Worm (Caenorhabditis elegans) whole organism, early embryonic: ENCODE results near the gene paml-1.

ENCODE experiments used
- F13C5.2 ChIP-seq: sonication (generic microtip); optimal IDR thresholded peaks from 2 replicates; lab custom pipeline; 2017; ENCODE audit warnings: mild to moderate bottlenecking, missing genetic modification characterization, inconsistent platforms, missing compliant biosample characterization
- ama-1 ChIP-seq: fragments of 150-350 bp; optimal IDR thresholded peaks from 2 replicates; lab custom pipeline; 2014
- ceh-13 ChIP-seq: fragments of 200-800 bp; sonication (Bioruptor generic); optimal IDR thresholded peaks from 2 replicates; lab custom pipeline; 2018; ENCODE audit warnings: mild to moderate bottlenecking, missing genetic modification characterization, missing compliant biosample characterization
- flt-1 ChIP-seq: fragments of 200-800 bp; sonication (Bioruptor generic); IDR thresholded peaks from 2 replicates; pipeline ENCODE4 v1.3.6; 2022; ENCODE audit warnings: missing genetic modification characterization, missing compliant biosample characterization
- hmbx-1 ChIP-seq: sonication (generic microtip); optimal IDR thresholded peaks from 2 replicates; lab custom pipeline; 2016; ENCODE audit warnings: mild to moderate bottlenecking, missing genetic modification characterization, missing compliant biosample characterization
- hmg-4 ChIP-seq: fragments of 200-800 bp; sonication (Bioruptor generic); optimal IDR thresholded peaks from 2 replicates; lab custom pipeline; 2018; ENCODE audit warnings: mild to moderate bottlenecking, missing genetic modification characterization, missing compliant biosample characterization
- hnd-1 ChIP-seq: sonication (generic microtip); optimal IDR thresholded peaks from 2 replicates; lab custom pipeline; 2016; ENCODE audit warnings: missing genetic modification characterization, missing compliant biosample characterization
- pes-1 ChIP-seq: fragments of 200-800 bp; sonication (Bioruptor generic); IDR thresholded peaks from 2 replicates; pipeline ENCODE4 v1.3.6; 2022; ENCODE audit warnings: missing genetic modification reagents, missing genetic modification characterization, missing compliant biosample characterization
- tra-4 ChIP-seq: sonication (generic microtip); optimal IDR thresholded peaks from 2 replicates; lab custom pipeline; 2017; ENCODE audit warnings: missing genetic modification characterization, missing compliant biosample characterization

- TF ChIP-seq F13C5.2 (tag; lab: Kevin White, UChicago) (no peak), flt-1 (GFP tag; lab: Robert Waterston, UW) (no peak), ama-1 (lab: Kevin White, UChicago) (no peak), ceh-13 (no peak), hmg-4 (no peak), tra-4 (tag; lab: Kevin White, UChicago) (no peak), pes-1 (no peak), hmbx-1 (tag; lab: Kevin White, UChicago) (no peak), hnd-1 (tag; lab: Kevin White, UChicago) (no peak)
Measured at ce11 chrIII:10231641-10232040, 2.2 kb downstream of the paml-1 start.
